Worm (Caenorhabditis elegans): ENCODE results near the gene C34C6.10.

- no peak for TF ChIP-seq tbx-8 (GFP tag; optimal IDR thresholded peaks at IDR 0.05)
- no peak for TF ChIP-seq snpc-4 (tag; optimal IDR thresholded peaks at IDR 0.05)
- no peak for TF ChIP-seq elt-1 (tag; optimal IDR thresholded peaks at IDR 0.05; ENCODE audit: borderline replicate concordance, insufficient read depth)
- no peak for TF ChIP-seq hlh-1 (tag; optimal IDR thresholded peaks at IDR 0.05)
- no peak for TF ChIP-seq nhr-12 (tag; optimal IDR thresholded peaks at IDR 0.05)
- TF ChIP-seq lin-13 (tag; optimal IDR thresholded peaks at IDR 0.05): no peak
- no peak for TF ChIP-seq flh-1 (GFP tag; optimal IDR thresholded peaks at IDR 0.05)
- no peak for TF ChIP-seq mep-1 (tag; optimal IDR thresholded peaks at IDR 0.05)
- TF ChIP-seq nhr-28 (tag; optimal IDR thresholded peaks at IDR 0.05): no peak
- TF ChIP-seq mls-2 (tag; optimal IDR thresholded peaks at IDR 0.05): no peak
- no peak for TF ChIP-seq nhr-76 (tag; optimal IDR thresholded peaks at IDR 0.05)
- TF ChIP-seq sptf-1 (tag; optimal IDR thresholded peaks at IDR 0.05): no peak
- TF ChIP-seq elt-3 (tag; optimal IDR thresholded peaks at IDR 0.05): no peak
Measured at ce11 chrII:8679799-8680198, 15.9 kb downstream of the C34C6.10 start.
